Worm (Caenorhabditis elegans) whole organism, L2 larva: ENCODE data around the gene T24C12.1.

Source experiments
- R02D3.7 ChIP-seq: fragments of 150-350 bp; optimal IDR thresholded peaks from 2 replicates; lab custom pipeline; 2014; ENCODE audit warnings: missing biosample characterization, missing genetic modification characterization
- ZK546.5 ChIP-seq: sonication (generic microtip); optimal IDR thresholded peaks from 2 replicates; lab custom pipeline; 2017; ENCODE audit warnings: missing biosample characterization, missing genetic modification characterization
- alr-1 ChIP-seq: fragments of 150-350 bp; optimal IDR thresholded peaks from 2 replicates; lab custom pipeline; 2014; ENCODE audit warnings: missing biosample characterization, missing genetic modification characterization
- aly-2 ChIP-seq: fragments of 150-350 bp; optimal IDR thresholded peaks from 2 replicates; lab custom pipeline; 2014; ENCODE audit warnings: missing biosample characterization, missing genetic modification characterization
- blmp-1 ChIP-seq: sonication (generic microtip); optimal IDR thresholded peaks from 2 replicates; lab custom pipeline; 2017; ENCODE audit warnings: missing genetic modification characterization, mild to moderate bottlenecking, missing compliant biosample characterization, antibody characterized with exemption, moderate library complexity; ENCODE audit not compliant: insufficient read depth
- ceh-16 ChIP-seq: fragments of 150-350 bp; optimal IDR thresholded peaks from 2 replicates; lab custom pipeline; 2014; ENCODE audit warnings: missing biosample characterization, missing genetic modification characterization
- ceh-82 ChIP-seq: fragments of 150-350 bp; optimal IDR thresholded peaks from 2 replicates; lab custom pipeline; 2014; ENCODE audit warnings: missing biosample characterization, missing genetic modification characterization
- egl-27 ChIP-seq: sonication (generic microtip); optimal IDR thresholded peaks from 3 replicates; lab custom pipeline; 2017; ENCODE audit warnings: missing biosample characterization, missing genetic modification reagents, missing genetic modification characterization
- elt-1 ChIP-seq: fragments of 150-350 bp; optimal IDR thresholded peaks from 2 replicates; lab custom pipeline; 2014; ENCODE audit warnings: missing biosample characterization, missing genetic modification characterization
- elt-3 ChIP-seq: sonication (generic microtip); optimal IDR thresholded peaks from 2 replicates; lab custom pipeline; 2017; ENCODE audit warnings: missing biosample characterization, missing genetic modification characterization
- fos-1 ChIP-seq: fragments of 150-350 bp; optimal IDR thresholded peaks from 2 replicates; lab custom pipeline; 2014; ENCODE audit warnings: missing biosample characterization, missing genetic modification characterization
- gmeb-1 ChIP-seq: fragments of 150-350 bp; optimal IDR thresholded peaks from 2 replicates; lab custom pipeline; 2014; ENCODE audit warnings: missing biosample characterization, missing genetic modification characterization
- lin-11 ChIP-seq: fragments of 150-350 bp; sonication (generic microtip); optimal IDR thresholded peaks from 2 replicates; lab custom pipeline; 2014; ENCODE audit warnings: missing biosample characterization, missing genetic modification characterization, inconsistent platforms, mixed read lengths
- lin-13 ChIP-seq: fragments of 150-350 bp; optimal IDR thresholded peaks from 2 replicates; lab custom pipeline; 2014; ENCODE audit warnings: missing biosample characterization, missing genetic modification reagents, missing genetic modification characterization
- lin-39 ChIP-seq: fragments of 150-350 bp; optimal IDR thresholded peaks from 2 replicates; lab custom pipeline; 2014; ENCODE audit warnings: missing biosample characterization, missing genetic modification reagents, missing genetic modification characterization
- lsy-2 ChIP-seq, 2 experiments: fragments of 150-350 bp in 1 of 2; sonication (generic microtip) in 1 of 2; optimal IDR thresholded peaks; 2 replicates each; lab custom pipeline; 2014 to 2017; ENCODE audit warnings: missing biosample characterization in 2 of 2, missing genetic modification characterization in 2 of 2
- mbf-1 ChIP-seq: sonication (generic microtip); optimal IDR thresholded peaks from 2 replicates; lab custom pipeline; 2017; ENCODE audit warnings: missing biosample characterization, missing genetic modification characterization
- nhr-10 ChIP-seq: sonication (generic microtip); optimal IDR thresholded peaks from 2 replicates; lab custom pipeline; 2017; ENCODE audit warnings: missing biosample characterization, missing genetic modification characterization
- nhr-11 ChIP-seq: fragments of 150-350 bp; optimal IDR thresholded peaks from 2 replicates; lab custom pipeline; 2014; ENCODE audit warnings: missing biosample characterization, missing genetic modification characterization
- nhr-129 ChIP-seq: fragments of 150-350 bp; optimal IDR thresholded peaks from 2 replicates; lab custom pipeline; 2014; ENCODE audit warnings: missing biosample characterization, missing genetic modification characterization
- nhr-21 ChIP-seq: fragments of 150-350 bp; optimal IDR thresholded peaks from 2 replicates; lab custom pipeline; 2014; ENCODE audit warnings: missing biosample characterization, missing genetic modification characterization
- nhr-23 ChIP-seq: fragments of 150-350 bp; optimal IDR thresholded peaks from 2 replicates; lab custom pipeline; 2014; ENCODE audit warnings: missing biosample characterization, missing genetic modification reagents, missing genetic modification characterization
- nhr-25 ChIP-seq: fragments of 150-350 bp; sonication (generic microtip); optimal IDR thresholded peaks from 3 replicates; lab custom pipeline; 2014; ENCODE audit warnings: missing biosample characterization, missing genetic modification characterization
- nhr-77 ChIP-seq: fragments of 150-350 bp; optimal IDR thresholded peaks from 2 replicates; lab custom pipeline; 2014; ENCODE audit warnings: missing biosample characterization, missing genetic modification characterization
- peb-1 ChIP-seq: fragments of 150-350 bp; optimal IDR thresholded peaks from 2 replicates; lab custom pipeline; 2014; ENCODE audit warnings: missing biosample characterization, missing genetic modification characterization
- skn-1 ChIP-seq: sonication (generic microtip); optimal IDR thresholded peaks from 2 replicates; lab custom pipeline; 2017; ENCODE audit warnings: missing biosample characterization, missing genetic modification characterization
- sma-3 ChIP-seq: sonication (generic microtip); optimal IDR thresholded peaks from 2 replicates; lab custom pipeline; 2016; ENCODE audit warnings: missing genetic modification reagents, missing genetic modification characterization, missing compliant biosample characterization
- sma-9 ChIP-seq, 2 experiments: fragments of 150-350 bp in 1 of 2; sonication (generic microtip) in 1 of 2; optimal IDR thresholded peaks; 2 replicates each; lab custom pipeline; 2014 to 2016; ENCODE audit warnings: missing genetic modification characterization in 2 of 2, mild to moderate bottlenecking in 1 of 2, missing biosample characterization in 1 of 2, missing compliant biosample characterization in 1 of 2, missing genetic modification reagents in 1 of 2, moderate library complexity in 1 of 2
- unc-39 ChIP-seq: fragments of 150-350 bp; optimal IDR thresholded peaks from 2 replicates; lab custom pipeline; 2014; ENCODE audit warnings: missing biosample characterization, missing genetic modification characterization
- unc-55 ChIP-seq: fragments of 150-350 bp; sonication (generic microtip); optimal IDR thresholded peaks from 3 replicates; lab custom pipeline; 2014; ENCODE audit warnings: missing biosample characterization, missing genetic modification reagents, missing genetic modification characterization
- unc-62 ChIP-seq: fragments of 150-350 bp; optimal IDR thresholded peaks from 2 replicates; lab custom pipeline; 2014; ENCODE audit warnings: missing biosample characterization, missing genetic modification reagents, missing genetic modification characterization
- ztf-1 ChIP-seq: fragments of 200-800 bp; sonication (Bioruptor generic); conservative IDR thresholded peaks from 2 replicates; pipeline ENCODE4 v1.3.6; 2022; ENCODE audit warnings: missing genetic modification characterization, missing compliant biosample characterization

T24C12.1 gene

ce11 chrX:2197444-2197843 lies 1.8 kb upstream of the T24C12.1 start:
- no peak for TF ChIP-seq ceh-82

ce11 chrX:2203760-2204159 lies 4.5 kb downstream of the T24C12.1 start, which contains the start of gene T24C12.3:
Gene T24C12.3, minus strand, starts transcription at chrX:2203893.
- TF ChIP-seq fos-1, result peak; percentile 80
- TF ChIP-seq ceh-16, result no peak

- TF ChIP-seq nhr-77 (tag; lab: Kevin White, UChicago), result no peak
- TF ChIP-seq R02D3.7 (tag; lab: Kevin White, UChicago), result no peak
- TF ChIP-seq unc-55 (GFP tag; lab: Kevin White, UChicago), result no peak
- no peak for TF ChIP-seq unc-62 (GFP tag; lab: Kevin White, UChicago)
- TF ChIP-seq nhr-129 (tag; lab: Kevin White, UChicago), result no peak
- no peak for TF ChIP-seq lin-11 (tag; lab: Kevin White, UChicago)
- no peak for TF ChIP-seq ztf-1
- TF ChIP-seq mbf-1, result no peak
- no peak for TF ChIP-seq fos-1
- TF ChIP-seq peb-1 (tag; lab: Kevin White, UChicago), result no peak
- TF ChIP-seq elt-3 (tag; lab: Kevin White, UChicago), result no peak
- TF ChIP-seq gmeb-1, result no peak
- TF ChIP-seq unc-39 (tag; lab: Kevin White, UChicago), result no peak
Measured at ce11 chrX:2204963-2205362, 5.7 kb downstream of the T24C12.1 start, which contains the start of gene T24C12.4. Gene T24C12.4, minus strand, starts transcription at chrX:2205063.

ce11 chrX:2208391-2208790 lies 9.2 kb downstream of the T24C12.1 start:
- TF ChIP-seq ceh-16 (peak; percentile 5), unc-39 (tag; lab: Kevin White, UChicago) (no peak), ztf-1 (no peak), blmp-1 (tag; lab: Kevin White, UChicago) (peak; percentile 43), elt-1 (tag; lab: Kevin White, UChicago) (no peak), aly-2 (tag; lab: Kevin White, UChicago) (no peak), ZK546.5 (tag; lab: Kevin White, UChicago) (no peak), peb-1 (tag; lab: Kevin White, UChicago) (no peak), sma-9 (GFP tag; optimal IDR thresholded peaks at IDR 0.05; lab: Kevin White, UChicago) (peak; percentile 7), sma-9 (tag; optimal IDR thresholded peaks at IDR 0.05; lab: Kevin White, UChicago) (no peak), lin-13 (no peak), nhr-10 (tag; lab: Kevin White, UChicago) (no peak), sma-3 (GFP tag; lab: Kevin White, UChicago) (no peak), nhr-11 (tag; lab: Kevin White, UChicago) (no peak), egl-27 (peak; percentile 39)

- TF ChIP-seq blmp-1 (tag; lab: Kevin White, UChicago), result no peak
- TF ChIP-seq lsy-2 (tag; optimal IDR thresholded peaks at IDR 0.05; lab: Kevin White, UChicago), result no peak
- no peak for TF ChIP-seq nhr-129 (tag; lab: Kevin White, UChicago)
- no peak for TF ChIP-seq skn-1 (tag; lab: Kevin White, UChicago)
- TF ChIP-seq ceh-82, result no peak
- TF ChIP-seq peb-1 (tag; lab: Kevin White, UChicago), result peak; percentile 100
Measured at ce11 chrX:2210164-2210563, 10.9 kb downstream of the T24C12.1 start.

- TF ChIP-seq egl-27 (no peak), nhr-23 (tag; lab: Kevin White, UChicago) (no peak), nhr-11 (tag; lab: Kevin White, UChicago) (no peak), aly-2 (tag; lab: Kevin White, UChicago) (no peak)
- TF ChIP-seq, all 48 proteins: peak for 0
Measured at ce11 chrX:2210751-2211150, 11.5 kb downstream of the T24C12.1 start, which contains the start of gene peb-1. Gene peb-1, plus strand, starts transcription at chrX:2211051.

ce11 chrX:2212141-2212540 lies 12.9 kb downstream of the T24C12.1 start:
- TF ChIP-seq nhr-21 (tag; lab: Kevin White, UChicago), result no peak
- no peak for TF ChIP-seq alr-1 (tag; lab: Kevin White, UChicago)
- no peak for TF ChIP-seq nhr-25 (tag; lab: Kevin White, UChicago)
- TF ChIP-seq peb-1 (tag; lab: Kevin White, UChicago), result peak; percentile 99
- no peak for TF ChIP-seq ceh-16
- TF ChIP-seq lin-39 (tag; lab: Kevin White, UChicago), result no peak
